Fruit fly (Drosophila melanogaster) whole organism, wandering third instar larva: ENCODE data around the gene CG17147.
A peak's percentile ranks its signal among the peaks of the same experiment; 100 is the strongest.

ENCODE experiments used
- Abd-B ChIP-seq: fragments of >200 bp; optimal IDR thresholded peaks from 2 replicates; lab custom pipeline; 2017; ENCODE audit warnings: missing biosample characterization, missing genetic modification characterization
- CG32264 ChIP-seq: fragments of 200-800 bp; sonication (Bioruptor generic); optimal IDR thresholded peaks from 2 replicates; lab custom pipeline; 2016; ENCODE audit warnings: missing biosample characterization, missing genetic modification characterization
- CG9705 ChIP-seq: fragments of 200-800 bp; sonication (Bioruptor generic); optimal IDR thresholded peaks from 2 replicates; lab custom pipeline; 2018; ENCODE audit warnings: missing biosample characterization, mild to moderate bottlenecking, missing genetic modification characterization
- CrebA ChIP-seq: fragments of 200-800 bp; sonication (Bioruptor generic); optimal IDR thresholded peaks from 2 replicates; lab custom pipeline; 2016; ENCODE audit warnings: missing biosample characterization, mild to moderate bottlenecking, missing genetic modification characterization, borderline replicate concordance
- Dfd ChIP-seq: fragments of >200 bp; optimal IDR thresholded peaks from 2 replicates; lab custom pipeline; 2017; ENCODE audit warnings: missing biosample characterization, missing genetic modification characterization
- Dif ChIP-seq: fragments of 200-275, 200-300 bp; sonication (Bioruptor generic); optimal IDR thresholded peaks from 2 replicates; lab custom pipeline; 2018; ENCODE audit warnings: missing biosample characterization, missing genetic modification characterization; ENCODE audit not compliant: partially characterized antibody
- GATAd ChIP-seq: sonication (Bioruptor generic); optimal IDR thresholded peaks from 2 replicates; lab custom pipeline; 2016; ENCODE audit warnings: missing biosample characterization, missing genetic modification characterization
- HLH106 ChIP-seq: fragments of 200-800 bp; optimal IDR thresholded peaks from 3 replicates; lab custom pipeline; 2019; ENCODE audit warnings: missing biosample characterization, mild to moderate bottlenecking, missing genetic modification characterization, moderate library complexity
- Hnf4 ChIP-seq: fragments of 200-800 bp; sonication (Bioruptor generic); optimal IDR thresholded peaks from 2 replicates; lab custom pipeline; 2016; ENCODE audit warnings: missing biosample characterization, mild to moderate bottlenecking, missing genetic modification characterization
- Hr78 ChIP-seq: fragments of >200 bp; optimal IDR thresholded peaks from 2 replicates; lab custom pipeline; 2017; ENCODE audit warnings: missing biosample characterization, missing genetic modification characterization
- Hr83 ChIP-seq: fragments of 200-300 bp; sonication (Bioruptor generic); optimal IDR thresholded peaks from 2 replicates; lab custom pipeline; 2016; ENCODE audit warnings: missing biosample characterization, mild to moderate bottlenecking, missing genetic modification characterization, moderate library complexity; ENCODE audit not compliant: poor library complexity, severe bottlenecking
- Jra ChIP-seq: sonication (Bioruptor generic); optimal IDR thresholded peaks from 2 replicates; lab custom pipeline; 2016; ENCODE audit warnings: missing biosample characterization, missing genetic modification characterization
- Mio ChIP-seq: sonication (Bioruptor generic); optimal IDR thresholded peaks from 2 replicates; lab custom pipeline; 2016; ENCODE audit warnings: missing biosample characterization, missing genetic modification characterization
- Myc ChIP-seq: fragments of >200 bp; optimal IDR thresholded peaks from 2 replicates; lab custom pipeline; 2017
- N ChIP-seq: fragments of >200 bp; optimal IDR thresholded peaks from 2 replicates; lab custom pipeline; 2018; ENCODE audit warnings: missing biosample characterization, missing external identifiers, missing genetic modification characterization
- OdsH ChIP-seq: fragments of 200-800 bp; sonication (Bioruptor generic); optimal IDR thresholded peaks from 2 replicates; lab custom pipeline; 2016; ENCODE audit warnings: missing biosample characterization, mild to moderate bottlenecking, missing genetic modification characterization
- Rel ChIP-seq, 2 experiments: fragments of 200-800 bp; sonication (Bioruptor generic) in 1 of 2; optimal IDR thresholded peaks; 2 replicates in 1 of 2; 3 replicates in 1 of 2; lab custom pipeline; 2016 to 2019; ENCODE audit warnings: mild to moderate bottlenecking in 2 of 2, missing biosample characterization in 2 of 2, missing genetic modification characterization in 2 of 2, moderate library complexity in 1 of 2
- Sp1 ChIP-seq: fragments of 200-800 bp; sonication (Bioruptor generic); optimal IDR thresholded peaks from 3 replicates; lab custom pipeline; 2019; ENCODE audit warnings: missing biosample characterization, mild to moderate bottlenecking, missing genetic modification characterization, moderate library complexity
- Vsx2 ChIP-seq: fragments of 200-300, 225-300 bp; sonication (Bioruptor generic); optimal IDR thresholded peaks from 2 replicates; lab custom pipeline; 2018; ENCODE audit warnings: missing biosample characterization, missing genetic modification characterization; ENCODE audit not compliant: partially characterized antibody
- br ChIP-seq: fragments of 200-800 bp; sonication (Bioruptor generic); optimal IDR thresholded peaks from 2 replicates; lab custom pipeline; 2016; ENCODE audit warnings: missing biosample characterization, missing genetic modification characterization
- brk ChIP-seq: fragments of 200-800 bp; sonication (Bioruptor generic); optimal IDR thresholded peaks from 2 replicates; lab custom pipeline; 2016; ENCODE audit warnings: missing biosample characterization, mild to moderate bottlenecking, missing genetic modification characterization
- dl ChIP-seq, 2 experiments: fragments of 175-275, 200-275 bp in 1 of 2; fragments of 200-275 bp in 1 of 2; sonication (Bioruptor generic); optimal IDR thresholded peaks; lab custom pipeline; 2018; ENCODE audit warnings: mild to moderate bottlenecking in 2 of 2, missing biosample characterization in 2 of 2, missing genetic modification characterization in 2 of 2, moderate library complexity in 2 of 2; ENCODE audit not compliant: partially characterized antibody in 2 of 2, insufficient read depth in 1 of 2
- dmrt93B ChIP-seq: fragments of 200-800 bp; sonication (Bioruptor generic); optimal IDR thresholded peaks from 2 replicates; lab custom pipeline; 2018; ENCODE audit warnings: missing biosample characterization, mild to moderate bottlenecking, missing genetic modification characterization
- dsf ChIP-seq: sonication (Bioruptor generic); optimal IDR thresholded peaks from 2 replicates; lab custom pipeline; 2016; ENCODE audit warnings: missing biosample characterization, missing genetic modification characterization, borderline replicate concordance
- ey ChIP-seq: fragments of 200-800 bp; sonication (Bioruptor generic); optimal IDR thresholded peaks from 2 replicates; lab custom pipeline; 2016; ENCODE audit warnings: missing biosample characterization, missing genetic modification characterization
- foxo ChIP-seq, 2 experiments: fragments of 200-800 bp; sonication (Bioruptor generic); optimal IDR thresholded peaks; 2 replicates in 1 of 2; 3 replicates in 1 of 2; lab custom pipeline; 2016 to 2017; ENCODE audit warnings: missing biosample characterization in 2 of 2, missing genetic modification characterization in 2 of 2
- fru ChIP-seq: fragments of 200-800 bp; sonication (Bioruptor generic); optimal IDR thresholded peaks from 3 replicates; lab custom pipeline; 2016; ENCODE audit warnings: missing biosample characterization, mild to moderate bottlenecking, missing genetic modification characterization
- h ChIP-seq: fragments of 200-800 bp; sonication (Bioruptor generic); optimal IDR thresholded peaks from 3 replicates; lab custom pipeline; 2016; ENCODE audit warnings: missing biosample characterization, mild to moderate bottlenecking, missing genetic modification characterization
- jim ChIP-seq: fragments of 175-275, 200-325 bp; sonication (Bioruptor generic); optimal IDR thresholded peaks from 2 replicates; lab custom pipeline; 2016; ENCODE audit warnings: missing biosample characterization, mild to moderate bottlenecking, missing genetic modification characterization
- lola ChIP-seq: fragments of >200 bp; optimal IDR thresholded peaks from 2 replicates; lab custom pipeline; 2017; ENCODE audit warnings: missing biosample characterization, missing genetic modification characterization
- pan ChIP-seq: fragments of >200 bp; optimal IDR thresholded peaks from 2 replicates; lab custom pipeline; 2017
- psq ChIP-seq: fragments of 200-800 bp; sonication (Bioruptor generic); optimal IDR thresholded peaks from 3 replicates; lab custom pipeline; 2017; ENCODE audit warnings: missing biosample characterization, mild to moderate bottlenecking, missing genetic modification characterization, moderate library complexity
- rgr ChIP-seq: fragments of 200-800 bp; sonication (Bioruptor generic); optimal IDR thresholded peaks from 3 replicates; lab custom pipeline; 2016; ENCODE audit warnings: missing biosample characterization, mild to moderate bottlenecking, missing genetic modification characterization
- sage ChIP-seq: fragments of 200-800 bp; sonication (Bioruptor generic); optimal IDR thresholded peaks from 2 replicates; lab custom pipeline; 2016; ENCODE audit warnings: missing biosample characterization, mild to moderate bottlenecking, missing genetic modification characterization
- sv ChIP-seq: fragments of 200-800 bp; sonication (Bioruptor generic); optimal IDR thresholded peaks from 3 replicates; lab custom pipeline; 2016; ENCODE audit warnings: missing biosample characterization, missing genetic modification characterization
- tai ChIP-seq: sonication (Bioruptor generic); optimal IDR thresholded peaks from 2 replicates; lab custom pipeline; 2016; ENCODE audit warnings: missing biosample characterization, missing genetic modification characterization
- usp ChIP-seq: fragments of >200 bp; optimal IDR thresholded peaks from 2 replicates; lab custom pipeline; 2017; ENCODE audit warnings: missing biosample characterization, missing genetic modification characterization
- woc ChIP-seq: sonication (Bioruptor generic); optimal IDR thresholded peaks from 2 replicates; lab custom pipeline; 2016; ENCODE audit warnings: missing biosample characterization, mild to moderate bottlenecking, missing genetic modification characterization

The CG17147 gene

DNA sequence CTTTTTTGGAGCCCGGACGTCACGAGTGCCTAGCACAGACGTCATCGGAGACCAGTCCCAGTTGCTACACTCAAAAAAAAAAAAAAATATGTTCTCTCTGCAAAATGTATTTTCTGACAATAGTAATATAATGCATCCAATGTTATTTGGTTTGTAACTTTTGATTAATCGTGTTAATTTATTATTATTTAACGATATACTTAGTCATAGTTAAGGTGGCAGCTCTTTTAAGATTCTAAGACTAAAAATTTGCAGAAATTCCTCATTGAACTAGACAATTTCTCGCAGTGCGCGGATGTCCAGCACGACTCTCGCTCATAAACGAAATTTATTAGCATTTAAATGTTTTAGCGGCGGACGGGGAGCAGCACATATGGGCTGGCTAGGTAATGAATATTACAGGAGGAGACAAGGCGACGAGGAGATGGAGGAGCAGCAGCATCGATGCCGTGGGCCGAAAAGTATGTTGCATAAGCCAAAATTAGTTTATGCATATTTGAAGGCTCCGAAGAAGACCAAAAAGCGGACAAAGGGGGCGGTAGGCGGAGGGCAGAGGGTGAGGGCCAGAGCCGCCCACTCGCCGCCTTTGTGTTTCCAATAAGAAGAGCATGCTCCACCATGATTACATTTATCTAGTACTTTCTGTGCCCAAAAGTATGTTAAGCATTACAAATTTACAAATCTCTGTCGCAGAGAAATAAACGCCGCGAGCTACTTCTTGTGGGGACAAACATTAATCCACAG is 40.2 kb upstream of the CG17147 start (continued):
- TF ChIP-seq Mio (GFP tag; lab: Kevin White, UChicago) (no peak), usp (GFP tag; lab: Kevin White, UChicago) (no peak), Dfd (GFP tag; lab: Kevin White, UChicago) (no peak), dsf (GFP tag; lab: Kevin White, UChicago) (no peak)

- TF ChIP-seq sage (GFP tag; lab: Kevin White, UChicago) (no peak), pan (no peak), woc (GFP tag; lab: Kevin White, UChicago) (no peak), dl (GFP tag; optimal IDR thresholded peaks at IDR 0.05; lab: Kevin White, UChicago; ENCODE audit: insufficient read depth in 1 of 2, partially characterized antibody in 2 of 2) (no peak), jim (GFP tag; lab: Kevin White, UChicago) (no peak), Hr78 (GFP tag; lab: Kevin White, UChicago) (no peak), CG9705 (GFP tag; lab: Kevin White, UChicago) (no peak), h (GFP tag; lab: Kevin White, UChicago) (peak; percentile 26), Rel (GFP tag; optimal IDR thresholded peaks at IDR 0.05; lab: Kevin White, UChicago) (no peak), Rel (tag; optimal IDR thresholded peaks at IDR 0.05; lab: Kevin White, UChicago) (no peak), Sp1 (peak; percentile 39), Mio (GFP tag; lab: Kevin White, UChicago) (no peak), dsf (GFP tag; lab: Kevin White, UChicago) (peak; percentile 8), Vsx2 (GFP tag; lab: Kevin White, UChicago) (no peak), HLH106 (tag; lab: Kevin White, UChicago) (no peak), usp (GFP tag; lab: Kevin White, UChicago) (no peak), tai (peak; percentile 64), ey (GFP tag; lab: Kevin White, UChicago) (peak; percentile 50), Abd-B (GFP tag; lab: Kevin White, UChicago) (no peak), Hr83 (GFP tag; lab: Kevin White, UChicago) (no peak), Jra (GFP tag; lab: Kevin White, UChicago) (no peak), brk (GFP tag; lab: Kevin White, UChicago) (no peak), psq (GFP tag; lab: Kevin White, UChicago) (peak; percentile 9), sv (GFP tag; lab: Kevin White, UChicago) (peak; percentile 50), OdsH (GFP tag; lab: Kevin White, UChicago) (peak; percentile 67), Dif (GFP tag; lab: Kevin White, UChicago) (peak; percentile 49), CG32264 (no peak), lola (GFP tag; lab: Kevin White, UChicago) (no peak), Myc (lab: Kevin White, UChicago) (no peak), Dfd (GFP tag; lab: Kevin White, UChicago) (no peak), rgr (GFP tag; lab: Kevin White, UChicago) (peak; percentile 53), GATAd (GFP tag; lab: Kevin White, UChicago) (no peak), Hnf4 (no peak), br (GFP tag; lab: Kevin White, UChicago) (peak; percentile 32), CrebA (GFP tag; lab: Kevin White, UChicago) (no peak), foxo (GFP tag; optimal IDR thresholded peaks at IDR 0.05; lab: Kevin White, UChicago) (peak in 1 of 2 experiments; percentile 19), fru (GFP tag; lab: Kevin White, UChicago) (peak; percentile 12), dmrt93B (GFP tag; lab: Kevin White, UChicago) (no peak), N (no peak)
These were observed 38.4 kb upstream of the CG17147 start for dm6 chr3L:20185206-20185868.
